Worm (Caenorhabditis elegans): ENCODE data around the gene R05G6.10.

DNA sequence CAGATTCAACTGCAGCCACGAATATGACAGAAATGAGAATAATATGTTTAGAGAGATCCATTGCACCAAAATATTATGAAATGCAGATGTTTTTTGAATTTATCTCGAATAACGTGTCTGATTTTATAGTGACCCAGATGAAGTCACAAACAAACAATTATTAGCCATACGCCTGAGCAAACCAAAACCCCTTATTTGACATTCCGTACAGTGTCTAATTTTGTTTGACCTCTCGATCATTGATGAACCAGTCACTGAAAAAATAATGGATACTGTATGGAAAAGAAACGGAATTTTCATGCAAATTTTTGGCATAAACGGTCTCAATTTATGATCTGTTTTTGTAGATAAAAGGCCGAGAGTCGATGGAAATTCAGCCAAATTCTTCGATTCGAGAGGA, 26.2 kb downstream of the R05G6.10 start, which contains the start of the genes R05G6.9 and R05G6.3:
- TF ChIP-seq lin-39 (tag; optimal IDR thresholded peaks at IDR 0.05) (no peak), snpc-4 (tag; optimal IDR thresholded peaks at IDR 0.05) (no peak), egl-27 (tag; optimal IDR thresholded peaks at IDR 0.05) (no peak), unc-62 (GFP tag; optimal IDR thresholded peaks at IDR 0.05) (no peak), nhr-21 (tag; optimal IDR thresholded peaks at IDR 0.05) (no peak)
